Worm (Caenorhabditis elegans) whole organism, L4 larva: Measurements from ENCODE around the gene lido-7.

Experiments used
- F44E2.7 ChIP-seq: fragments of 200-800 bp; sonication (Bioruptor generic); IDR thresholded peaks from 2 replicates; pipeline ENCODE4 v2.1.2; 2022; ENCODE audit warnings: missing genetic modification characterization, missing compliant biosample characterization
- F49E8.2 ChIP-seq: sonication (generic microtip); optimal IDR thresholded peaks from 2 replicates; lab custom pipeline; 2016; ENCODE audit warnings: missing compliant biosample characterization, mild to moderate bottlenecking, missing genetic modification characterization, borderline replicate concordance
- Y75B8A.6 ChIP-seq: fragments of 200-800 bp; sonication (Bioruptor generic); IDR thresholded peaks from 2 replicates; pipeline ENCODE4 v1.3.6; 2022; ENCODE audit warnings: missing genetic modification reagents, missing genetic modification characterization, missing compliant biosample characterization
- aha-1 ChIP-seq: fragments of 150-350 bp; peaks from one replicate; lab custom pipeline; 2014; ENCODE audit warnings: missing biosample characterization, missing genetic modification characterization
- ama-1 ChIP-seq: fragments of 150-350 bp; optimal IDR thresholded peaks from 2 replicates; lab custom pipeline; 2014; ENCODE audit warnings: inconsistent platforms, mixed read lengths
- arid-1 ChIP-seq: fragments of 200-800 bp; sonication (Bioruptor generic); conservative IDR thresholded peaks from 2 replicates; pipeline ENCODE4 v1.3.6; 2022; ENCODE audit warnings: missing genetic modification reagents, missing genetic modification characterization, missing compliant biosample characterization
- ceh-32 ChIP-seq: sonication (generic microtip); optimal IDR thresholded peaks from 2 replicates; lab custom pipeline; 2016; ENCODE audit warnings: mild to moderate bottlenecking, missing genetic modification characterization, missing compliant biosample characterization; ENCODE audit not compliant: poor library complexity
- ceh-44 ChIP-seq: fragments of 200-800 bp; sonication (Bioruptor generic); IDR thresholded peaks from 2 replicates; pipeline ENCODE4 v1.3.6; 2022; ENCODE audit warnings: missing genetic modification reagents, missing genetic modification characterization, missing compliant biosample characterization
- cey-2 ChIP-seq: sonication (generic microtip); optimal IDR thresholded peaks from 3 replicates; lab custom pipeline; 2017; ENCODE audit warnings: missing genetic modification characterization, mild to moderate bottlenecking, missing compliant biosample characterization, antibody characterized with exemption, borderline replicate concordance; ENCODE audit not compliant: insufficient read depth
- duxl-1 ChIP-seq: sonication (generic microtip); optimal IDR thresholded peaks from 2 replicates; lab custom pipeline; 2016; ENCODE audit warnings: mild to moderate bottlenecking, missing genetic modification characterization, moderate library complexity, missing compliant biosample characterization; ENCODE audit not compliant: poor library complexity
- dve-1 ChIP-seq: sonication (generic microtip); optimal IDR thresholded peaks from 2 replicates; lab custom pipeline; 2017; ENCODE audit warnings: antibody characterized with exemption, mild to moderate bottlenecking, missing genetic modification characterization, missing compliant biosample characterization; ENCODE audit not compliant: insufficient read depth
- gei-8 ChIP-seq: fragments of 200-800 bp; sonication (Bioruptor generic); optimal IDR thresholded peaks from 2 replicates; lab custom pipeline; 2018; ENCODE audit warnings: mild to moderate bottlenecking, missing genetic modification characterization, missing compliant biosample characterization
- hlh-30 ChIP-seq: sonication (generic microtip); optimal IDR thresholded peaks from 2 replicates; lab custom pipeline; 2017; ENCODE audit warnings: antibody characterized with exemption, mild to moderate bottlenecking, missing genetic modification characterization, missing compliant biosample characterization; ENCODE audit not compliant: insufficient read depth
- hmg-1.1 ChIP-seq: fragments of 200-800 bp; sonication (Bioruptor generic); IDR thresholded peaks from 2 replicates; pipeline ENCODE4 v1.3.6; 2022; ENCODE audit warnings: missing genetic modification reagents, missing genetic modification characterization, missing compliant biosample characterization
- jun-1 ChIP-seq: fragments of 150-350 bp; optimal IDR thresholded peaks from 2 replicates; lab custom pipeline; 2014; ENCODE audit warnings: missing biosample characterization, missing genetic modification reagents, missing genetic modification characterization
- lin-13 ChIP-seq: fragments of 150-350 bp; optimal IDR thresholded peaks from 2 replicates; lab custom pipeline; 2014; ENCODE audit warnings: missing biosample characterization, missing genetic modification reagents, missing genetic modification characterization
- lin-38 ChIP-seq: fragments of 200-800 bp; sonication (Bioruptor generic); IDR thresholded peaks from 2 replicates; pipeline ENCODE4 v1.3.6; 2022; ENCODE audit warnings: missing genetic modification reagents, missing genetic modification characterization, missing compliant biosample characterization
- madf-9 ChIP-seq: fragments of 200-800 bp; sonication (Bioruptor generic); conservative IDR thresholded peaks from 2 replicates; pipeline ENCODE4 v1.3.6; 2022; ENCODE audit warnings: missing genetic modification reagents, missing genetic modification characterization, missing compliant biosample characterization
- mep-1 ChIP-seq: fragments of 150-350 bp; sonication (generic microtip); optimal IDR thresholded peaks from 3 replicates; lab custom pipeline; 2014; ENCODE audit warnings: missing biosample characterization, missing genetic modification characterization
- mxl-2 ChIP-seq: fragments of 200-800 bp; sonication (Bioruptor generic); conservative IDR thresholded peaks from 2 replicates; pipeline ENCODE4 v1.3.6; 2022; ENCODE audit warnings: missing genetic modification reagents, missing genetic modification characterization, missing compliant biosample characterization
- nhr-102 ChIP-seq: sonication (generic microtip); optimal IDR thresholded peaks from 2 replicates; lab custom pipeline; 2016; ENCODE audit warnings: mild to moderate bottlenecking, missing genetic modification characterization, moderate library complexity, missing compliant biosample characterization
- nhr-111 ChIP-seq: fragments of 200-800 bp; sonication (Bioruptor generic); optimal IDR thresholded peaks from 2 replicates; lab custom pipeline; 2018; ENCODE audit warnings: mild to moderate bottlenecking, missing genetic modification characterization, missing compliant biosample characterization
- nhr-237 ChIP-seq: sonication (generic microtip); optimal IDR thresholded peaks from 2 replicates; lab custom pipeline; 2017; ENCODE audit warnings: missing biosample characterization, missing genetic modification characterization
- pha-4 ChIP-seq, 2 experiments: fragments of 150-350 bp in 1 of 2; fragments of 200-800 bp in 1 of 2; sonication (Bioruptor generic) in 1 of 2; IDR thresholded peaks in 1 of 2; optimal IDR thresholded peaks in 1 of 2; 2 replicates each; pipeline versions ENCODE4 v1.3.6 to Lab custom; 2014 to 2022; ENCODE audit warnings: missing genetic modification characterization in 2 of 2, missing genetic modification reagents in 2 of 2, missing biosample characterization in 1 of 2, missing compliant biosample characterization in 1 of 2
- set-16 ChIP-seq: fragments of 200-800 bp; sonication (Bioruptor generic); IDR thresholded peaks from 2 replicates; pipeline ENCODE4 v1.3.6; 2022; ENCODE audit warnings: missing genetic modification reagents, missing genetic modification characterization, missing compliant biosample characterization
- skn-1 ChIP-seq: fragments of 150-350 bp; optimal IDR thresholded peaks from 2 replicates; lab custom pipeline; 2014; ENCODE audit warnings: missing biosample characterization, missing genetic modification characterization
- spr-1 ChIP-seq: sonication (generic microtip); optimal IDR thresholded peaks from 2 replicates; lab custom pipeline; 2016; ENCODE audit warnings: mild to moderate bottlenecking, missing genetic modification characterization, missing compliant biosample characterization
- tag-97 ChIP-seq: fragments of 200-800 bp; sonication (Bioruptor generic); IDR thresholded peaks from 2 replicates; pipeline ENCODE4 v1.3.6; 2022; ENCODE audit warnings: missing genetic modification characterization, missing compliant biosample characterization
- unc-62 ChIP-seq, 3 experiments: fragments of 150-350 bp in 1 of 3; sonication (generic microtip); optimal IDR thresholded peaks in 2 of 3; peaks in 1 of 3; 1 replicate in 1 of 3; 2 replicates in 2 of 3; lab custom pipeline; 2014 to 2017; ENCODE audit warnings: missing biosample characterization in 3 of 3, missing genetic modification characterization in 3 of 3, missing genetic modification reagents in 3 of 3, missing genotype in 1 of 3
- zag-1 ChIP-seq: fragments of 150-350 bp; optimal IDR thresholded peaks from 2 replicates; lab custom pipeline; 2014; ENCODE audit warnings: missing biosample characterization, missing genetic modification characterization
- zip-2 ChIP-seq: fragments of 150-350 bp; optimal IDR thresholded peaks from 2 replicates; lab custom pipeline; 2014; ENCODE audit warnings: missing biosample characterization, missing genetic modification characterization

The lido-7 gene

DNA sequence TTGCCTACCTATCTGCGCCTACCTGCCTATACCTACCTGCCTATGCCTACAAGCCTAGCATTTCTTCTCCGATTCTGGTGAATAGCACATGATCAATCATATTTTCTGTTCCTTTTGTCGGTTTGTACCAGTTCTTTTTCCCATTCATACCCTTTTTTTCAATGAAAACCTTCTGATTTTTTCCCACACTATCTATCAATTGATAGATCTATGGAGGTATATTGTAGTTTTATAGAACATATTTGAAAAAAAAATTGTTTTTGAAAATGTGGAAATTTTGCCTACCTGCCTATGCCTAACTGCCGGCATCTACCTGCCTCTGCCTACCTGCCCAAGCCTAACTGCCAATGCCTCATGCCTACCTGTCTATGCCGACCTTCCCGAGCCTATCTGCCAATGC, 24.5 kb upstream of the lido-7 start:
- no peak for TF ChIP-seq dve-1 (tag; lab: Kevin White, UChicago)
- peak; percentile 91 for TF ChIP-seq aha-1 (tag; lab: Kevin White, UChicago)

DNA sequence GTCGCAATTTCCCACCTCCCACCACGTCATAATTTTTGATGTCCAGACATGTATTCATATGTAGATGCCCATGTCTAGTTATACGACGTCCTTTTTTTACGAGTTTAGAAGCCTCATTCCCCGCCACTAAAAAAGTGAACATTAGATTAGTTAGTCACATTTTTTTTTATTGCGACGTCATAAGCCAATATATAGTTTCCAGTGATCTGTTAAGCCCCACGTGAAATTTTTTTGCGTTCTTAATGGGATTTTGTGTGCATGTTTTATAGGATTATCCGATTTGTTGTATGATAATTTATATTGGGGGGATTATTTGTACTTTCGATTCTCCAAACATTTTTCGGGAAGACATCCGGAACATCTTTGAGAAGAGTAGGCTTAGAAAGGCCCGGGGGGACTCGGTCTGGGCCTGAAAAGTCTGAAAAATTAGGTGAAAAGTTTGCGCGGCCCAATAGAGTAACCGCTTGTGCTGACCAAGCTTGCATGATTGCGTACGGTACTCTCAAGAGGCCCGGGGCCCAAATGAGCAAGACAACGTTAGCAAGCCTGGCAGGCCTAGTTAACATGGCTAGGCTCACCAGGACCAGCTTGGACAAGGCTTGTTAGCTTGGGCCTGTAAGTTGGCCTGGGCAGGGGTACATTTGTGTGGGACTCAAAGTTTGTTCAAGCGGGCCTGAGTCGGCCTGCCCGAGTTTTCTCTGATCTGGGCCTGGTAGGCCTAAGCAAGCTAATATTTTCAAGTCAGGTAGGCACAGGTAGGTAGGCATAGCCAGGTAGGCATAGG, 22.7 kb upstream of the lido-7 start:
- TF ChIP-seq ceh-32 (tag; lab: Kevin White, UChicago) (no peak), mxl-2 (GFP tag; lab: Robert Waterston, UW) (no peak), zip-2 (no peak), aha-1 (tag; lab: Kevin White, UChicago) (peak; percentile 76), gei-8 (GFP tag; lab: Kevin White, UChicago) (no peak), lin-38 (GFP tag; lab: Robert Waterston, UW) (no peak), skn-1 (no peak), madf-9 (GFP tag; lab: Robert Waterston, UW) (no peak), F44E2.7 (GFP tag; lab: Robert Waterston, UW) (no peak), duxl-1 (tag; lab: Kevin White, UChicago) (no peak), mep-1 (tag; lab: Kevin White, UChicago) (no peak), spr-1 (tag; lab: Kevin White, UChicago) (no peak), hmg-1.1 (GFP tag; lab: Robert Waterston, UW) (no peak), nhr-102 (tag; lab: Kevin White, UChicago) (no peak), arid-1 (GFP tag; lab: Robert Waterston, UW) (0 out of 2 replicates have a peak, but pooled peaks have one; percentile 3), ceh-44 (GFP tag; lab: Robert Waterston, UW) (no peak), nhr-111 (GFP tag; lab: Kevin White, UChicago) (no peak), hlh-30 (tag; lab: Kevin White, UChicago) (no peak), set-16 (GFP tag; lab: Robert Waterston, UW) (0 out of 2 replicates have a peak, but pooled peaks have one; percentile 22), lin-13 (GFP tag; lab: Kevin White, UChicago) (no peak)

DNA sequence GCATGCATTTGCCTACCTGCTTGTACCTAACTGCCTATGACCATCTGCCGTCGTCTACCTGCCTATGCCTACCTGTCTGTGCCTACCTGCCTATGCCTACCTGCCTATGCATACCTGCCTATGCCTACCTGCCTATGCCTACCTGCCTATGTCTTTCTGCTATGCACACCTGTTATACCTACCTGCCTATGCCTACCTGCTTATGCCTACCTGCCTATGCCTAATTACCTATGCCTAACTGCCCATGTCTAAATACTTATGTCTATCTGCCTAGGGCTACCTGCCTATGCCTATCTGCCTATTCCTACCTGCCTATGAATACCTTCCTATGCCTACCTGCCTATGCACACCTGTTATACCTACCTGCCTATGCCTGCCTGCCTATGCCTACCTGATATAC, 21.8 kb upstream of the lido-7 start:
- TF ChIP-seq unc-62 (GFP tag; optimal IDR thresholded peaks at IDR 0.05 in 1 of 2; lab: Kevin White, UChicago) = peak in 1 of 2 experiments; percentile 61
- no peak for TF ChIP-seq unc-62 (tag; optimal IDR thresholded peaks at IDR 0.05; lab: Kevin White, UChicago)
- no peak for TF ChIP-seq jun-1 (tag; lab: Kevin White, UChicago)

DNA sequence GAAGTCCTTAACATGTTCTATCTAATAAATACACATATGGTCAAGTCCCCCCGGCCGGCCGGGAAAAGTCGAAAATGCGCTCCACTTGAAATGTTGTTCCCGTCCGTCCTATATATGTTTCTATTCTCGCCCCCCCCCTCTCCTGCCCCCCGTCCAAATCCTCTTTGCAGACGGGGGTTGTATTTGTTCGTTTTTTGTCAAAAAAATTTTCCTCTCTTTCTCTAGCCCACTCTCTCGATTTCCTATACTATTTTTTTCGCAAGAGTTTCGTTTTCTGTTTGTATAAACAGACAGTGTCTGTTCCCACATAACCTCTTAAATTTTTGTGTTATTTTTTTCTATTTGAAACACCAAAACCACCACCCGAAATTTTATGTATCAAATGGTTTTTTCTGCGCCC, 21.0 kb upstream of the lido-7 start:
- TF ChIP-seq nhr-237 (tag; lab: Kevin White, UChicago) (no peak), mep-1 (tag; lab: Kevin White, UChicago) (peak; percentile 12), mxl-2 (GFP tag; lab: Robert Waterston, UW) (no peak), dve-1 (tag; lab: Kevin White, UChicago) (peak; percentile 25), jun-1 (tag; lab: Kevin White, UChicago) (no peak), cey-2 (tag; lab: Kevin White, UChicago) (no peak), tag-97 (GFP tag; lab: Robert Waterston, UW) (no peak), zag-1 (no peak), pha-4 (GFP tag; IDR thresholded peaks at IDR 0.05; lab: Robert Waterston, UW) (peak; percentile 29; the same call in 1 of the 2 replicates), pha-4 (tag; optimal IDR thresholded peaks at IDR 0.05; lab: Kevin White, UChicago) (no peak), ama-1 (lab: Kevin White, UChicago) (no peak), Y75B8A.6 (GFP tag; lab: Robert Waterston, UW) (no peak), hmg-1.1 (GFP tag; lab: Robert Waterston, UW) (0 out of 2 replicates have a peak, but pooled peaks have one; percentile 10), F49E8.2 (no peak), nhr-111 (GFP tag; lab: Kevin White, UChicago) (no peak)
